Worm (Caenorhabditis elegans): ENCODE data around the gene F21C10.3.

The F21C10.3 gene

DNA sequence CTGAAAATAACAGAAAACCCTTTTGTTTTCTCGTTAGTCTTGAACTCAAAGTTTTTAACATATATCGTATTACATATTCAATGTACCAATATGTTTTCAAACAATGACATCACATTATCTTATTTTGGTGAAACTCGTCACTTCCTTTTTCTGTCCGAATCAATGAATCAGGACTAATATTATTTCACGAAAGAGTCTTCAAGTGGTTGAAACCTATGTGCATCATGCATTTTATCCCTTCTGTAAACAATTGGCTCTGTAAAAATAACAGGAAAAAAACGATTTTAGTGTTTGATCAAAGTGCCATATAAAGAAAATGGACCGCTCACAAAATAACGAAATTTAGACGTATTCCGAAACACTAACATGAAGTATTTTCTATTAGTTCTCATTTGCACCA lies 19.7 kb upstream of the F21C10.3 start, which contains the start of gene F21C10.18:
Gene F21C10.18, plus strand, starts transcription at position 301 of the 400 bp plus-strand sequence.
- TF ChIP-seq nhr-84 (tag; optimal IDR thresholded peaks at IDR 0.05): no peak
- TF ChIP-seq C04F5.9 (tag; optimal IDR thresholded peaks at IDR 0.05): no peak
- TF ChIP-seq aly-2 (tag; optimal IDR thresholded peaks at IDR 0.05): no peak
- TF ChIP-seq unc-30 (tag; optimal IDR thresholded peaks at IDR 0.05): no peak
- TF ChIP-seq zip-4 (GFP tag; optimal IDR thresholded peaks at IDR 0.05): no peak
- TF ChIP-seq nhr-12 (tag; optimal IDR thresholded peaks at IDR 0.05): no peak
- TF ChIP-seq ama-1 (optimal IDR thresholded peaks at IDR 0.05): no peak
- TF ChIP-seq egl-13 (tag; optimal IDR thresholded peaks at IDR 0.05): no peak
- no peak for TF ChIP-seq unc-98 (GFP tag; IDR thresholded peaks at IDR 0.05)
- no peak for TF ChIP-seq rnt-1 (tag; optimal IDR thresholded peaks at IDR 0.05)
- TF ChIP-seq C16A3.4 (tag; optimal IDR thresholded peaks at IDR 0.05): no peak
- TF ChIP-seq nhr-85 (tag): no peak
- no peak for TF ChIP-seq blmp-1 (tag; optimal IDR thresholded peaks at IDR 0.05)
- no peak for TF ChIP-seq unc-130 (tag; optimal IDR thresholded peaks at IDR 0.05)
- TF ChIP-seq nhr-47 (tag; optimal IDR thresholded peaks at IDR 0.05): no peak
- no peak for TF ChIP-seq mep-1 (tag; optimal IDR thresholded peaks at IDR 0.05)
- TF ChIP-seq snu-23 (GFP tag; optimal IDR thresholded peaks at IDR 0.05): no peak
- no peak for TF ChIP-seq ztf-11 (tag; optimal IDR thresholded peaks at IDR 0.05)
- no peak for TF ChIP-seq snpc-4 (tag; optimal IDR thresholded peaks at IDR 0.05)

DNA sequence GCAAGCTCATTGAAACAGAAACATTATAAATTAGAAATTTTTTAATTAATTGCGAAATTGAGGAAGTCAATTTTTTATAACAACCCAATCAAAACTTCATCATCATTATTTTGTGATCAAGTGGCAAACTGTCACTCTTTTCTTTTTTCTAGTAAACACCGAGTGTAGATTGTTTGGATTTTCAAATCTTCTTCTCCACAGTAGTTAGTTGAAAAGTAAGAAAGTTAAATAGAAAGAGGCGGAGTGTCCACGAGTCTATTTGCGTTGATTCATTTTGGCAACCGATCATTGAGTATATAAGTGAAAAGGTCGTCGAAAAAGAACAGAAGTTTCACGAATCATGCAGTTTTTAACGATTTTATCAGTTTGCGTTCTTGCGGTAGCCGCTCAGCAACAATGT lies 18.6 kb upstream of the F21C10.3 start, which contains the start of gene pqn-31:
Gene pqn-31, plus strand, starts transcription at position 301 of the 400 bp plus-strand sequence.
- TF ChIP-seq ets-5 (GFP tag; IDR thresholded peaks at IDR 0.05) (no peak), nhr-47 (tag; optimal IDR thresholded peaks at IDR 0.05) (no peak), zip-4 (GFP tag; optimal IDR thresholded peaks at IDR 0.05) (no peak)

DNA sequence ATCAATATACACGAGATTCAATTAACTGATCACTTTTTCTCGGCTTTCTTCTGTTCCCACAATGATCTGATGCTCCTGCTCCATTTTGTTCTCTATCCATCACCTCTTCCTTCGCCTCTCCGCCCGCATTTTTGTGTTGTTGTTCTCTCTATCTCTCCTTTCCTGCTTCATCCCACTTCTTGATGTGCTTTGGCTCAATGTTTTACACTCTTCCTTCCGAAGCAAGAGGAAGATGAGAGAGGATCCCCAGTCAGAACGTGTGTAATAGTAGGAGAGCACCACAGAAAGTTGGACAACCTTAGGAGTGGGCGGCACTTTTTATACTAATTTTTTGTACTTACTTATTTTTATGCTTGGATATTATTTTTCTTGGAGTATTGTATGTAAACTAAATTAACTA lies 15.9 kb upstream of the F21C10.3 start:
- TF ChIP-seq rnt-1 (tag; optimal IDR thresholded peaks at IDR 0.05) (peak; percentile 9), ceh-82 (tag; optimal IDR thresholded peaks at IDR 0.05) (no peak), lin-13 (GFP tag; optimal IDR thresholded peaks at IDR 0.05) (no peak), lin-14 (GFP tag; optimal IDR thresholded peaks at IDR 0.05) (peak; percentile 76)

DNA sequence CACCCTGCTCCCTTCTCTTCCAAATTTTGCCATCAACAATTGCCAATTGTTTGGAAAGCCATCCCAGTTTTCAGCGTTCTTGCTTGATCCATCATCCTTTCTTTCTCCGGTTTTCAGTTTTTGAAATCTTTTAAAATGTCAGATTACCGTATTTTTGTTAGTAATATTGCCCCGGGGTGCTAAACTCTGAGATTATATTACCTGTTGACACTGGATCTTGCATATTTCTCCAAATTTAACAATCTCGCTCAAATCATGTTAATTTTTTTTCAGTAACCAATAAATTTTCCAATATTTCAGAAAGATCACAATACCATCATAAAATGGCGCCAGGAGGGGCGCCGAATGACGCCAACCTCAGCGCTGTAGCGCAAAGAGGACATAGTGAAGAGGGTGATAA lies 15.4 kb upstream of the F21C10.3 start, which contains the start of gene F21C10.7:
Gene F21C10.7, plus strand, starts transcription at position 301 of the 400 bp plus-strand sequence.
- TF ChIP-seq unc-62 (GFP tag; optimal IDR thresholded peaks at IDR 0.05): no peak
- no peak for TF ChIP-seq lin-13 (GFP tag; optimal IDR thresholded peaks at IDR 0.05)
- no peak for TF ChIP-seq dpl-1 (GFP tag; optimal IDR thresholded peaks at IDR 0.05)
- TF ChIP-seq nhr-19 (GFP tag; conservative IDR thresholded peaks at IDR 0.05): no peak
- no peak for TF ChIP-seq efl-1 (optimal IDR thresholded peaks at IDR 0.05)
- no peak for TF ChIP-seq efl-1 (GFP tag; optimal IDR thresholded peaks at IDR 0.05 in 1 of 2)
- no peak for TF ChIP-seq lir-3 (tag; optimal IDR thresholded peaks at IDR 0.05; ENCODE audit: poor library complexity)
- TF ChIP-seq fkh-4 (tag; optimal IDR thresholded peaks at IDR 0.05; ENCODE audit: borderline replicate concordance): no peak
- TF ChIP-seq sptf-1 (tag; optimal IDR thresholded peaks at IDR 0.05): no peak
- TF ChIP-seq unc-30 (tag; optimal IDR thresholded peaks at IDR 0.05): no peak
- TF ChIP-seq efl-3 (GFP tag; optimal IDR thresholded peaks at IDR 0.05): no peak
- no peak for TF ChIP-seq nhr-84 (tag; optimal IDR thresholded peaks at IDR 0.05)
- no peak for TF ChIP-seq unc-86 (tag; optimal IDR thresholded peaks at IDR 0.05)
- no peak for TF ChIP-seq snu-23 (GFP tag; optimal IDR thresholded peaks at IDR 0.05)
- no peak for TF ChIP-seq fos-1 (tag; optimal IDR thresholded peaks at IDR 0.05)
- TF ChIP-seq lin-15B (tag; optimal IDR thresholded peaks at IDR 0.05): no peak
- TF ChIP-seq blmp-1 (tag; optimal IDR thresholded peaks at IDR 0.05): no peak
- no peak for TF ChIP-seq F16B12.6 (tag; optimal IDR thresholded peaks at IDR 0.05)
- no peak for TF ChIP-seq ceh-8 (GFP tag; optimal IDR thresholded peaks at IDR 0.05)
- TF ChIP-seq irx-1 (tag; optimal IDR thresholded peaks at IDR 0.05): no peak
- TF ChIP-seq mdl-1 (tag; optimal IDR thresholded peaks at IDR 0.05): no peak

All from whole organism, L1 larva.